Fruit fly (Drosophila melanogaster) whole organism, embryonic: ENCODE data around the gene Rim2.

Experiments
- Bteb2 ChIP-seq: fragments of 200-800 bp; sonication (Bioruptor generic); optimal IDR thresholded peaks from 2 replicates; lab custom pipeline; 2016; ENCODE audit warnings: missing biosample characterization, missing genetic modification characterization
- CG1024 ChIP-seq: fragments of 200-800 bp; sonication (Bioruptor generic); IDR thresholded peaks from 2 replicates; pipeline ENCODE4 v1.3.6; 2022; ENCODE audit warnings: missing biosample characterization, missing genetic modification characterization
- CG10267 ChIP-seq: fragments of 200-800 bp; sonication (Bioruptor generic); optimal IDR thresholded peaks from 2 replicates; lab custom pipeline; 2018; ENCODE audit warnings: missing biosample characterization, mild to moderate bottlenecking, missing genetic modification characterization, moderate library complexity
- CG10321 ChIP-seq: fragments of 200-800 bp; sonication (Bioruptor generic); IDR thresholded peaks from 2 replicates; pipeline ENCODE4 v1.3.6; 2022; ENCODE audit warnings: missing biosample characterization, missing genetic modification characterization
- CG10979 ChIP-seq: fragments of 200-800 bp; sonication (Bioruptor generic); optimal IDR thresholded peaks from 2 replicates; lab custom pipeline; 2018; ENCODE audit warnings: missing biosample characterization, mild to moderate bottlenecking, missing genetic modification characterization, moderate library complexity
- CG11085 ChIP-seq: fragments of 200-800 bp; sonication (Bioruptor generic); IDR thresholded peaks from 2 replicates; pipeline ENCODE4 v1.3.6; 2022; ENCODE audit warnings: missing biosample characterization, missing genetic modification characterization
- CG11093 ChIP-seq: fragments of 200-800 bp; sonication (Bioruptor generic); IDR thresholded peaks from 3 replicates; pipeline ENCODE4 v1.3.6; 2022; ENCODE audit warnings: missing biosample characterization, missing genetic modification characterization
- CG13296 ChIP-seq: fragments of 200-800 bp; sonication (Bioruptor generic); optimal IDR thresholded peaks from 3 replicates; lab custom pipeline; 2018; ENCODE audit warnings: missing biosample characterization, mild to moderate bottlenecking, missing genetic modification characterization
- CG13624 ChIP-seq: fragments of 200-800 bp; sonication (Bioruptor generic); optimal IDR thresholded peaks from 2 replicates; lab custom pipeline; 2016; ENCODE audit warnings: missing biosample characterization, missing genetic modification characterization
- CG16813 ChIP-seq: fragments of 200-800 bp; sonication (Bioruptor generic); IDR thresholded peaks from 3 replicates; pipeline ENCODE4 v1.3.6; 2022; ENCODE audit warnings: missing biosample characterization, missing genetic modification characterization; ENCODE audit not compliant: partially characterized antibody
- CG17361 ChIP-seq: fragments of 200-800 bp; sonication (Bioruptor generic); IDR thresholded peaks from 3 replicates; pipeline ENCODE4 v1.3.6; 2022; ENCODE audit warnings: missing biosample characterization, missing genetic modification characterization
- CG31224 ChIP-seq: fragments of 200-800 bp; sonication (Bioruptor generic); IDR thresholded peaks from 2 replicates; pipeline ENCODE4 v1.3.6; 2022; ENCODE audit warnings: missing biosample characterization, missing genetic modification characterization
- CG31365 ChIP-seq: fragments of 200-800 bp; sonication (Bioruptor generic); optimal IDR thresholded peaks from 2 replicates; lab custom pipeline; 2018; ENCODE audit warnings: missing biosample characterization, mild to moderate bottlenecking, missing genetic modification characterization
- CG32767 ChIP-seq: fragments of 200-800 bp; sonication (Bioruptor generic); IDR thresholded peaks from 2 replicates; pipeline ENCODE4 v1.3.6; 2022; ENCODE audit warnings: missing biosample characterization, missing genetic modification characterization
- CG34376 ChIP-seq: fragments of 200-800 bp; sonication (Bioruptor generic); optimal IDR thresholded peaks from 2 replicates; lab custom pipeline; 2018; ENCODE audit warnings: missing biosample characterization, mild to moderate bottlenecking, missing genetic modification characterization
- CG4424 ChIP-seq: fragments of 200-800 bp; sonication (Bioruptor generic); optimal IDR thresholded peaks from 3 replicates; lab custom pipeline; 2016; ENCODE audit warnings: missing biosample characterization, missing genetic modification characterization
- CG5245 ChIP-seq: fragments of 200-800 bp; sonication (Bioruptor generic); optimal IDR thresholded peaks from 3 replicates; lab custom pipeline; 2016; ENCODE audit warnings: missing biosample characterization, missing genetic modification characterization
- CG6854 ChIP-seq: fragments of 200-800 bp; sonication (Bioruptor generic); optimal IDR thresholded peaks from 3 replicates; lab custom pipeline; 2017; ENCODE audit warnings: missing biosample characterization, mild to moderate bottlenecking, missing genetic modification characterization
- CG8089 ChIP-seq: fragments of 200-800 bp; sonication (Bioruptor generic); optimal IDR thresholded peaks from 3 replicates; lab custom pipeline; 2016; ENCODE audit warnings: missing biosample characterization, missing genetic modification characterization
- CG8281 ChIP-seq: fragments of 200-800 bp; sonication (Bioruptor generic); optimal IDR thresholded peaks from 2 replicates; lab custom pipeline; 2018; ENCODE audit warnings: missing biosample characterization, mild to moderate bottlenecking, missing genetic modification characterization, moderate library complexity
- CG8765 ChIP-seq: fragments of 200-800 bp; sonication (Bioruptor generic); IDR thresholded peaks from 2 replicates; pipeline ENCODE4 v1.3.6; 2022; ENCODE audit warnings: missing biosample characterization, missing genetic modification characterization
- Dip2 ChIP-seq: fragments of 200-800 bp; sonication (Bioruptor generic); IDR thresholded peaks from 2 replicates; pipeline ENCODE4 v1.3.6; 2022; ENCODE audit warnings: missing biosample characterization, missing genetic modification characterization
- Ets65A ChIP-seq: fragments of 200-800 bp; sonication (Bioruptor generic); peaks from one replicate; lab custom pipeline; 2016; ENCODE audit warnings: missing biosample characterization, missing genetic modification characterization
- GATAe ChIP-seq: fragments of 200-800 bp; sonication (Bioruptor generic); conservative IDR thresholded peaks from 2 replicates; pipeline ENCODE4 v1.3.6; 2022; ENCODE audit warnings: missing biosample characterization, missing genetic modification characterization
- HLH54F ChIP-seq: fragments of 200-800 bp; sonication (Bioruptor generic); optimal IDR thresholded peaks from 3 replicates; lab custom pipeline; 2016; ENCODE audit warnings: missing biosample characterization, missing genetic modification characterization
- Hand ChIP-seq: fragments of 200-800 bp; sonication (Bioruptor generic); optimal IDR thresholded peaks from 2 replicates; lab custom pipeline; 2017; ENCODE audit warnings: mild to moderate bottlenecking, missing biosample characterization, missing genetic modification reagents, missing genetic modification characterization
- HmgD ChIP-seq: fragments of 200-800 bp; sonication (Bioruptor generic); optimal IDR thresholded peaks from 3 replicates; lab custom pipeline; 2016; ENCODE audit warnings: missing biosample characterization, missing genetic modification characterization
- HmgZ ChIP-seq: fragments of 200-800 bp; sonication (Bioruptor generic); optimal IDR thresholded peaks from 2 replicates; lab custom pipeline; 2018; ENCODE audit warnings: missing biosample characterization, mild to moderate bottlenecking, missing genetic modification characterization
- Hmr ChIP-seq: fragments of 200-800 bp; sonication (Bioruptor generic); optimal IDR thresholded peaks from 3 replicates; lab custom pipeline; 2017; ENCODE audit warnings: mild to moderate bottlenecking, missing biosample characterization, missing genetic modification reagents, missing genetic modification characterization
- Hr39 ChIP-seq: fragments of >200 bp; optimal IDR thresholded peaks from 2 replicates; lab custom pipeline; 2017
- Hr51 ChIP-seq, 2 experiments: fragments of 200-800 bp; sonication (Bioruptor generic); optimal IDR thresholded peaks; 2 replicates in 1 of 2; 3 replicates in 1 of 2; lab custom pipeline; 2016 to 2018; ENCODE audit warnings: missing biosample characterization in 2 of 2, missing genetic modification characterization in 2 of 2, mild to moderate bottlenecking in 1 of 2, moderate library complexity in 1 of 2
- NC2α ChIP-seq: fragments of 200-800 bp; sonication (Bioruptor generic); optimal IDR thresholded peaks from 2 replicates; lab custom pipeline; 2016; ENCODE audit warnings: missing biosample characterization, missing genetic modification characterization
- Nf-YC ChIP-seq: fragments of 200-800 bp; optimal IDR thresholded peaks from 3 replicates; lab custom pipeline; 2019; ENCODE audit warnings: missing biosample characterization, mild to moderate bottlenecking, missing genetic modification characterization, moderate library complexity
- bab2 ChIP-seq: fragments of 200-800 bp; sonication (Bioruptor generic); optimal IDR thresholded peaks from 2 replicates; lab custom pipeline; 2016; ENCODE audit warnings: missing biosample characterization, missing genetic modification characterization
- cg ChIP-seq: fragments of 200-800 bp; sonication (Bioruptor generic); optimal IDR thresholded peaks from 3 replicates; lab custom pipeline; 2019; ENCODE audit warnings: missing biosample characterization, mild to moderate bottlenecking, missing genetic modification characterization, moderate library complexity
- fru ChIP-seq: fragments of >200 bp; optimal IDR thresholded peaks from 2 replicates; lab custom pipeline; 2017
- gcm ChIP-seq: fragments of 200-800 bp; sonication (Bioruptor generic); optimal IDR thresholded peaks from 2 replicates; lab custom pipeline; 2019; ENCODE audit warnings: missing biosample characterization, mild to moderate bottlenecking, missing genetic modification characterization, moderate library complexity
- h ChIP-seq: fragments of >200 bp; optimal IDR thresholded peaks from 2 replicates; lab custom pipeline; 2017
- hth ChIP-seq: fragments of >200 bp; optimal IDR thresholded peaks from 2 replicates; lab custom pipeline; 2017; ENCODE audit warnings: inconsistent platforms
- inv ChIP-seq: fragments of 200-800 bp; sonication (Bioruptor generic); IDR thresholded peaks from 2 replicates; pipeline ENCODE4 v1.3.6; 2022; ENCODE audit warnings: missing biosample characterization, missing genetic modification characterization; ENCODE audit not compliant: partially characterized antibody
- kah ChIP-seq: fragments of 200-800 bp; sonication (Bioruptor generic); optimal IDR thresholded peaks from 2 replicates; lab custom pipeline; 2018; ENCODE audit warnings: missing biosample characterization, mild to moderate bottlenecking, missing genetic modification characterization
- lab ChIP-seq: fragments of 200-800 bp; sonication (Bioruptor generic); optimal IDR thresholded peaks from 3 replicates; lab custom pipeline; 2017; ENCODE audit warnings: missing biosample characterization, missing genetic modification characterization, mild to moderate bottlenecking, moderate library complexity, missing genetic modification reagents
- lilli ChIP-seq: fragments of 200-800 bp; sonication (Bioruptor generic); optimal IDR thresholded peaks from 3 replicates; lab custom pipeline; 2016; ENCODE audit warnings: missing biosample characterization, missing genetic modification characterization
- pfk ChIP-seq: fragments of 200-800 bp; sonication (Bioruptor generic); optimal IDR thresholded peaks from 2 replicates; lab custom pipeline; 2018; ENCODE audit warnings: missing biosample characterization, mild to moderate bottlenecking, missing genetic modification characterization, moderate library complexity
- so ChIP-seq: fragments of 200-800 bp; sonication (Bioruptor generic); IDR thresholded peaks from 3 replicates; pipeline ENCODE4 v1.3.6; 2022; ENCODE audit warnings: missing biosample characterization, missing genetic modification characterization
- sob ChIP-seq: fragments of 200-800 bp; sonication (Bioruptor generic); IDR thresholded peaks from 2 replicates; pipeline ENCODE4 v1.3.6; 2022; ENCODE audit warnings: missing biosample characterization, missing genetic modification characterization
- sqz ChIP-seq: fragments of 200-800 bp; sonication (Bioruptor generic); optimal IDR thresholded peaks from 3 replicates; lab custom pipeline; 2018; ENCODE audit warnings: missing biosample characterization, mild to moderate bottlenecking, missing genetic modification characterization
- sr ChIP-seq: fragments of 200-800 bp; sonication (Bioruptor generic); IDR thresholded peaks from 3 replicates; pipeline ENCODE4 v1.3.6; 2022; ENCODE audit warnings: missing biosample characterization, missing genetic modification characterization
- tio ChIP-seq: fragments of 200-800 bp; sonication (Bioruptor generic); optimal IDR thresholded peaks from 2 replicates; lab custom pipeline; 2017; ENCODE audit warnings: missing biosample characterization, missing genetic modification characterization, inconsistent platforms
- trh ChIP-seq: fragments of 200-800 bp; sonication (Bioruptor generic); optimal IDR thresholded peaks from 2 replicates; lab custom pipeline; 2016; ENCODE audit warnings: missing biosample characterization, missing genetic modification characterization
- usp ChIP-seq: fragments of >200 bp; optimal IDR thresholded peaks from 2 replicates; lab custom pipeline; 2017; ENCODE audit warnings: missing biosample characterization, missing genetic modification characterization
- wek ChIP-seq: fragments of 200-800 bp; sonication (Bioruptor generic); optimal IDR thresholded peaks from 3 replicates; lab custom pipeline; 2018; ENCODE audit warnings: missing biosample characterization, mild to moderate bottlenecking, missing genetic modification characterization, moderate library complexity

The Rim2 gene

DNA sequence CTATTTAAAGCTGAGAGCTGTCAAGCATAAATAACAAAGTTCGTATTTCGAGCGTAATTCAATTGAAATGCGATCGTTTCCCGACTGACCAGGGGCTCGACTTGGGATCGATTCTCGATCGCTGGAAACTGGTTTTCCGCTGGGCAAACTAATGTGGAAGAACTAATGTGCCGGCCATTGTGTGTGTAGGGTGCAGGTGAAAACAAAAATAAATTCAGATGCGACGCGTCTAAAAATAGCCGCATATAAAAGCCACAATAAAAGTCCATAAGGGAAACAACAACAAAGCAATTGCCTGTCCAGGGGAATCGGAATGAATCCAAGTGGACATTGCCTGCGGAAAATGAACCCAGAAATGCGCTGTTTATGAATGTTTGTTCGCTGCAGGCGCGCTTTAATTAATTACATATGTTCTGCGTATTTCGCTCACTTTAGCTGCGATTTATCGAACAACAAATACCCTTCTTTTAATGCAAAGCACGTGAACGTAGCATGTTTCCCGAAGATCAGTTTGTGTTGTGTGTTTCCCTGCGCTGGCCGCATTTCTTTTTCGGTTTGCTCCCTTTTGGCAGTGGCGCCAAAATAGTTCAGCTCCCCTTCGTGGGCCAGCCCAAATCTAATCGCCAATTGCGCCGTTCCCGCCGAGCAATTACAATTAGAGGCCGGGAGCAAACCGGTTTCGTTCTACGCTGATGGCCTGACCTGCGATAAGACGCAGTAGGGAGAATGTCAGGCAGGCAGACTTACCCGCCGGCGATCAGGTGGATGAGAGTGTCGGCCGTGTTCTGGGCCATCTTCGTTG lies 852 bp downstream of the Rim2 start (continued):
- TF ChIP-seq tio (GFP tag; lab: Kevin White, UChicago) = no peak
- no peak for TF ChIP-seq CG8089 (GFP tag; lab: Kevin White, UChicago)
- TF ChIP-seq CG13624 (GFP tag; lab: Kevin White, UChicago) = peak; percentile 55
- no peak for TF ChIP-seq Dip2 (GFP tag; lab: Robert Waterston, UW)
- no peak for TF ChIP-seq HmgZ
- TF ChIP-seq Hand = no peak
- TF ChIP-seq h (lab: Kevin White, UChicago) = no peak
- TF ChIP-seq HmgD (GFP tag; lab: Kevin White, UChicago) = no peak
- TF ChIP-seq CG8281 (tag; lab: Kevin White, UChicago) = no peak
- no peak for TF ChIP-seq CG16813
- TF ChIP-seq CG5245 (GFP tag; lab: Kevin White, UChicago) = no peak
- TF ChIP-seq CG6854 (GFP tag; lab: Kevin White, UChicago) = no peak
- TF ChIP-seq CG34376 (GFP tag; lab: Kevin White, UChicago) = no peak
- TF ChIP-seq gcm (GFP tag; lab: Kevin White, UChicago) = no peak
- TF ChIP-seq NC2α (GFP tag; lab: Kevin White, UChicago) = no peak
- peak; percentile 22 for TF ChIP-seq CG10979
- TF ChIP-seq lilli (GFP tag; lab: Kevin White, UChicago) = peak; percentile 39
- TF ChIP-seq CG11093 (GFP tag; lab: Robert Waterston, UW) = no peak
- TF ChIP-seq cg = no peak
- TF ChIP-seq CG8765 (GFP tag; lab: Robert Waterston, UW) = no peak
- no peak for TF ChIP-seq pfk (GFP tag; lab: Kevin White, UChicago)
- no peak for TF ChIP-seq CG1024 (GFP tag; lab: Robert Waterston, UW)
- TF ChIP-seq CG32767 (GFP tag; lab: Robert Waterston, UW) = no peak
- 0 out of 2 replicates have a peak, but pooled peaks have one; percentile 28 for TF ChIP-seq GATAe (GFP tag; lab: Robert Waterston, UW)
- TF ChIP-seq Hr39 = no peak
- TF ChIP-seq kah = peak; percentile 23
- no peak for TF ChIP-seq CG11085
- TF ChIP-seq HLH54F = no peak
- peak in 1 of 2 experiments; percentile 33 for TF ChIP-seq Hr51 (GFP tag; optimal IDR thresholded peaks at IDR 0.05; lab: Kevin White, UChicago)
- no peak for TF ChIP-seq fru (lab: Kevin White, UChicago)
- no peak for TF ChIP-seq bab2
- TF ChIP-seq inv = no peak
- TF ChIP-seq Nf-YC (tag; lab: Kevin White, UChicago) = peak; percentile 7
- no peak for TF ChIP-seq hth (lab: Kevin White, UChicago)
- TF ChIP-seq CG4424 (GFP tag; lab: Kevin White, UChicago) = no peak
- no peak for TF ChIP-seq CG10267
- TF ChIP-seq sqz (GFP tag; lab: Kevin White, UChicago) = no peak
- TF ChIP-seq Bteb2 = no peak
- no peak for TF ChIP-seq wek
- TF ChIP-seq usp = no peak
- no peak for TF ChIP-seq sob (GFP tag; lab: Robert Waterston, UW)
- no peak for TF ChIP-seq sr (GFP tag; lab: Robert Waterston, UW)
- TF ChIP-seq CG31365 (tag; lab: Kevin White, UChicago) = no peak
- TF ChIP-seq CG17361 (GFP tag; lab: Robert Waterston, UW) = no peak; the same call in 2 of the 3 replicates
- peak; percentile 5 for TF ChIP-seq Hmr (GFP tag; lab: Kevin White, UChicago)
- TF ChIP-seq trh = no peak
- no peak for TF ChIP-seq CG13296 (GFP tag; lab: Kevin White, UChicago)
- no peak for TF ChIP-seq so (GFP tag; lab: Robert Waterston, UW)
- no peak for TF ChIP-seq CG31224 (GFP tag; lab: Robert Waterston, UW)
- TF ChIP-seq lab = peak; percentile 20
- no peak for TF ChIP-seq CG10321 (GFP tag; lab: Robert Waterston, UW)
- no peak for TF ChIP-seq Ets65A
